Worm (Caenorhabditis elegans) whole organism, L1 larva: ENCODE measurements around the gene fkb-1.

Experiments
- C16A3.4 ChIP-seq: fragments of 150-350 bp; optimal IDR thresholded peaks from 2 replicates; lab custom pipeline; 2014; ENCODE audit warnings: missing biosample characterization, missing genetic modification characterization
- aha-1 ChIP-seq: fragments of 150-350 bp; optimal IDR thresholded peaks from 2 replicates; lab custom pipeline; 2014; ENCODE audit warnings: missing biosample characterization, missing genetic modification characterization
- alr-1 ChIP-seq: fragments of 200-800 bp; sonication (Bioruptor generic); optimal IDR thresholded peaks from 2 replicates; lab custom pipeline; 2018; ENCODE audit warnings: borderline replicate concordance, mild to moderate bottlenecking, missing genetic modification characterization, missing compliant biosample characterization
- aly-2 ChIP-seq: fragments of 150-350 bp; optimal IDR thresholded peaks from 2 replicates; lab custom pipeline; 2014; ENCODE audit warnings: missing biosample characterization, missing genetic modification characterization
- ama-1 ChIP-seq: fragments of 150-350 bp; optimal IDR thresholded peaks from 2 replicates; lab custom pipeline; 2014
- blmp-1 ChIP-seq: fragments of 150-350 bp; optimal IDR thresholded peaks from 2 replicates; lab custom pipeline; 2014; ENCODE audit warnings: missing biosample characterization, missing genetic modification characterization
- ceh-63 ChIP-seq: fragments of 200-800 bp; sonication (Bioruptor generic); optimal IDR thresholded peaks from 2 replicates; lab custom pipeline; 2018; ENCODE audit warnings: mild to moderate bottlenecking, missing genetic modification characterization, missing compliant biosample characterization
- ceh-8 ChIP-seq: fragments of 200-800 bp; sonication (Bioruptor generic); optimal IDR thresholded peaks from 2 replicates; lab custom pipeline; 2018; ENCODE audit warnings: mild to moderate bottlenecking, missing genetic modification characterization, moderate library complexity, missing compliant biosample characterization
- ceh-88 ChIP-seq: fragments of 200-800 bp; sonication (Bioruptor generic); IDR thresholded peaks from 2 replicates; pipeline ENCODE4 v1.3.6; 2022; ENCODE audit warnings: missing genetic modification characterization, missing compliant biosample characterization
- ces-1 ChIP-seq: fragments of 150-350 bp; optimal IDR thresholded peaks from 2 replicates; lab custom pipeline; 2014; ENCODE audit warnings: missing biosample characterization, missing genetic modification reagents, missing genetic modification characterization
- dpl-1 ChIP-seq, 3 experiments: fragments of 150-350 bp in 2 of 3; sonication (generic microtip) in 1 of 3; optimal IDR thresholded peaks; 2 replicates each; lab custom pipeline; 2014 to 2017; ENCODE audit warnings: missing biosample characterization in 3 of 3, missing genetic modification characterization in 3 of 3, missing genetic modification reagents in 3 of 3
- dsc-1 ChIP-seq: sonication (generic microtip); optimal IDR thresholded peaks from 2 replicates; lab custom pipeline; 2016; ENCODE audit warnings: mild to moderate bottlenecking, missing genetic modification characterization, missing compliant biosample characterization
- efl-1 ChIP-seq, 4 experiments: fragments of 150-350 bp; optimal IDR thresholded peaks in 3 of 4; peaks in 1 of 4; 1 replicate in 1 of 4; 2 replicates in 3 of 4; lab custom pipeline; 2014; ENCODE audit warnings: missing biosample characterization in 2 of 4, missing genetic modification characterization in 2 of 4, missing genetic modification reagents in 2 of 4
- egl-13 ChIP-seq: sonication (generic microtip); optimal IDR thresholded peaks from 2 replicates; lab custom pipeline; 2016; ENCODE audit warnings: missing genotype, missing genetic modification reagents, missing genetic modification characterization, missing compliant biosample characterization
- elt-3 ChIP-seq, 6 experiments: fragments of 150-350 bp in 1 of 6; sonication (generic microtip); optimal IDR thresholded peaks; 2 replicates each; lab custom pipeline; 2017 to 2018; ENCODE audit warnings: missing biosample characterization in 6 of 6, missing genetic modification characterization in 6 of 6, inconsistent platforms in 1 of 6
- ets-5 ChIP-seq: fragments of 200-800 bp; sonication (Bioruptor generic); IDR thresholded peaks from 2 replicates; pipeline ENCODE4 v1.3.6; 2022; ENCODE audit warnings: missing genetic modification characterization, missing compliant biosample characterization
- fkh-4 ChIP-seq: sonication (generic microtip); optimal IDR thresholded peaks from 2 replicates; lab custom pipeline; 2016; ENCODE audit warnings: missing compliant biosample characterization, missing genetic modification characterization, borderline replicate concordance
- fkh-8 ChIP-seq: sonication (generic microtip); optimal IDR thresholded peaks from 2 replicates; lab custom pipeline; 2016; ENCODE audit warnings: mild to moderate bottlenecking, missing genetic modification characterization, missing compliant biosample characterization
- fos-1 ChIP-seq: fragments of 150-350 bp; optimal IDR thresholded peaks from 2 replicates; lab custom pipeline; 2014; ENCODE audit warnings: missing biosample characterization, missing genetic modification characterization
- hlh-17 ChIP-seq: fragments of 200-800 bp; sonication (Bioruptor generic); optimal IDR thresholded peaks from 2 replicates; lab custom pipeline; 2018; ENCODE audit warnings: missing genetic modification characterization, mild to moderate bottlenecking, missing compliant biosample characterization, moderate library complexity, borderline replicate concordance
- hlh-4 ChIP-seq: sonication (generic microtip); optimal IDR thresholded peaks from 2 replicates; lab custom pipeline; 2016; ENCODE audit warnings: mild to moderate bottlenecking, missing genetic modification characterization, missing compliant biosample characterization
- hpl-2 ChIP-seq: fragments of 150-350 bp; optimal IDR thresholded peaks from 2 replicates; lab custom pipeline; 2014; ENCODE audit warnings: missing biosample characterization, missing genetic modification reagents, missing genetic modification characterization
- isw-1 ChIP-seq: fragments of 200-800 bp; sonication (Bioruptor generic); IDR thresholded peaks from 2 replicates; pipeline ENCODE4 v1.3.6; 2022; ENCODE audit warnings: missing genetic modification characterization, missing compliant biosample characterization
- jun-1 ChIP-seq: fragments of 150-350 bp; optimal IDR thresholded peaks from 2 replicates; lab custom pipeline; 2014; ENCODE audit warnings: missing biosample characterization, missing genetic modification reagents, missing genetic modification characterization
- lin-14 ChIP-seq: fragments of 200-800 bp; sonication (Bioruptor generic); optimal IDR thresholded peaks from 2 replicates; lab custom pipeline; 2018; ENCODE audit warnings: mild to moderate bottlenecking, missing genetic modification characterization, moderate library complexity, missing compliant biosample characterization
- lir-3 ChIP-seq: sonication (generic microtip); optimal IDR thresholded peaks from 2 replicates; lab custom pipeline; 2016; ENCODE audit warnings: mild to moderate bottlenecking, missing genetic modification characterization, moderate library complexity, missing compliant biosample characterization; ENCODE audit not compliant: poor library complexity
- lsy-2 ChIP-seq, 2 experiments: fragments of 150-350 bp; optimal IDR thresholded peaks; 2 replicates each; lab custom pipeline; 2014; ENCODE audit warnings: missing biosample characterization in 2 of 2, missing genetic modification characterization in 2 of 2
- mab-9 ChIP-seq: fragments of 200-800 bp; sonication (Bioruptor generic); IDR thresholded peaks from 2 replicates; pipeline ENCODE4 v1.3.6; 2022; ENCODE audit warnings: missing genetic modification reagents, missing genetic modification characterization, missing compliant biosample characterization
- mdl-1 ChIP-seq, 2 experiments: fragments of 150-350 bp; optimal IDR thresholded peaks; 2 replicates each; lab custom pipeline; 2014 to 2017; ENCODE audit warnings: missing biosample characterization in 2 of 2, missing genetic modification characterization in 2 of 2, inconsistent platforms in 1 of 2
- mef-2 ChIP-seq: fragments of 150-350 bp; optimal IDR thresholded peaks from 2 replicates; lab custom pipeline; 2014; ENCODE audit warnings: missing biosample characterization, missing genetic modification characterization
- mep-1 ChIP-seq: fragments of 150-350 bp; optimal IDR thresholded peaks from 2 replicates; lab custom pipeline; 2014; ENCODE audit warnings: missing biosample characterization, missing genetic modification characterization
- nhr-47 ChIP-seq: sonication (generic microtip); optimal IDR thresholded peaks from 2 replicates; lab custom pipeline; 2016; ENCODE audit warnings: mild to moderate bottlenecking, missing genetic modification characterization, moderate library complexity, missing compliant biosample characterization
- nhr-71 ChIP-seq: sonication (generic microtip); optimal IDR thresholded peaks from 2 replicates; lab custom pipeline; 2016; ENCODE audit warnings: mild to moderate bottlenecking, missing genetic modification characterization, moderate library complexity, missing compliant biosample characterization
- nhr-76 ChIP-seq: sonication (generic microtip); optimal IDR thresholded peaks from 2 replicates; lab custom pipeline; 2017; ENCODE audit warnings: missing biosample characterization, missing genetic modification characterization
- nhr-85 ChIP-seq: sonication (generic microtip); peaks from one replicate; lab custom pipeline; 2016; ENCODE audit warnings: missing genetic modification characterization, inconsistent platforms, missing compliant biosample characterization
- pax-3 ChIP-seq: fragments of 200-800 bp; sonication (Bioruptor generic); optimal IDR thresholded peaks from 2 replicates; lab custom pipeline; 2018; ENCODE audit warnings: mild to moderate bottlenecking, missing genetic modification characterization, moderate library complexity, missing compliant biosample characterization
- pqm-1 ChIP-seq: sonication (generic microtip); optimal IDR thresholded peaks from 3 replicates; lab custom pipeline; 2017; ENCODE audit warnings: missing biosample characterization, missing genetic modification characterization
- rnt-1 ChIP-seq: sonication (generic microtip); optimal IDR thresholded peaks from 2 replicates; lab custom pipeline; 2016; ENCODE audit warnings: mild to moderate bottlenecking, missing genetic modification characterization, moderate library complexity, missing compliant biosample characterization
- sox-4 ChIP-seq: sonication (generic microtip); optimal IDR thresholded peaks from 2 replicates; lab custom pipeline; 2016; ENCODE audit warnings: missing genetic modification characterization, missing compliant biosample characterization
- sptf-1 ChIP-seq: fragments of 150-350 bp; optimal IDR thresholded peaks from 2 replicates; lab custom pipeline; 2014; ENCODE audit warnings: missing biosample characterization, missing genetic modification characterization
- sup-37 ChIP-seq: fragments of 200-800 bp; sonication (Bioruptor generic); optimal IDR thresholded peaks from 2 replicates; lab custom pipeline; 2018; ENCODE audit warnings: mild to moderate bottlenecking, missing genetic modification characterization, missing compliant biosample characterization
- tlp-1 ChIP-seq: fragments of 150-350 bp; optimal IDR thresholded peaks from 2 replicates; lab custom pipeline; 2014; ENCODE audit warnings: missing biosample characterization, missing genetic modification characterization
- unc-130 ChIP-seq: fragments of 150-350 bp; optimal IDR thresholded peaks from 2 replicates; lab custom pipeline; 2017; ENCODE audit warnings: missing biosample characterization, missing genetic modification characterization, inconsistent platforms
- unc-30 ChIP-seq: sonication (generic microtip); optimal IDR thresholded peaks from 2 replicates; lab custom pipeline; 2017; ENCODE audit warnings: missing biosample characterization, missing genetic modification characterization
- unc-62 ChIP-seq: fragments of 150-350 bp; optimal IDR thresholded peaks from 2 replicates; lab custom pipeline; 2014; ENCODE audit warnings: missing biosample characterization, missing genetic modification reagents, missing genetic modification characterization
- xbp-1 ChIP-seq: sonication (generic microtip); optimal IDR thresholded peaks from 2 replicates; lab custom pipeline; 2016; ENCODE audit warnings: missing genetic modification characterization, missing compliant biosample characterization
- zag-1 ChIP-seq: fragments of 150-350 bp; optimal IDR thresholded peaks from 2 replicates; lab custom pipeline; 2014; ENCODE audit warnings: missing biosample characterization, missing genetic modification characterization
- zip-4 ChIP-seq: fragments of 200-800 bp; sonication (Bioruptor generic); optimal IDR thresholded peaks from 2 replicates; lab custom pipeline; 2018; ENCODE audit warnings: mild to moderate bottlenecking, missing genetic modification characterization, moderate library complexity, missing compliant biosample characterization

The fkb-1 gene

ce11 chrIV:11006383-11006782 lies 30.0 kb upstream of the fkb-1 start (continued):
- TF ChIP-seq mef-2 (tag; lab: Kevin White, UChicago) (no peak), aly-2 (tag; lab: Kevin White, UChicago) (no peak), sptf-1 (tag; lab: Kevin White, UChicago) (no peak), fkh-8 (tag; lab: Kevin White, UChicago) (peak; percentile 76)

- peak; percentile 9 for TF ChIP-seq blmp-1 (tag; lab: Kevin White, UChicago)
- TF ChIP-seq unc-130: no peak
- peak; percentile 29 for TF ChIP-seq fos-1 (tag; lab: Kevin White, UChicago)
- TF ChIP-seq nhr-47 (tag; lab: Kevin White, UChicago): no peak
- no peak for TF ChIP-seq hpl-2 (GFP tag; lab: Kevin White, UChicago)
- TF ChIP-seq lin-14 (GFP tag; lab: Kevin White, UChicago): peak; percentile 11
- TF ChIP-seq elt-3 (tag; optimal IDR thresholded peaks at IDR 0.05; lab: Kevin White, UChicago): peak in 1 of 6 experiments; percentile 30
These were observed 29.5 kb upstream of the fkb-1 start for ce11 chrIV:11006868-11007267.

ce11 chrIV:11008255-11008654 lies 28.1 kb upstream of the fkb-1 start:
- TF ChIP-seq efl-1 (optimal IDR thresholded peaks at IDR 0.05; lab: Kevin White, UChicago) (peak; percentile 19 to 22), efl-1 (GFP tag; optimal IDR thresholded peaks at IDR 0.05 in 1 of 2; lab: Kevin White, UChicago) (peak in 1 of 2 experiments; percentile 20), C16A3.4 (tag; lab: Kevin White, UChicago) (no peak), jun-1 (tag; lab: Kevin White, UChicago) (peak; percentile 43), mdl-1 (tag; optimal IDR thresholded peaks at IDR 0.05; lab: Kevin White, UChicago) (no peak), xbp-1 (tag; lab: Kevin White, UChicago) (peak; percentile 11), rnt-1 (tag; lab: Kevin White, UChicago) (peak; percentile 19), fos-1 (tag; lab: Kevin White, UChicago) (peak; percentile 76), nhr-85 (tag; lab: Kevin White, UChicago) (peak; percentile 88), unc-30 (tag; lab: Kevin White, UChicago) (no peak), zag-1 (tag; lab: Kevin White, UChicago) (no peak), pax-3 (tag; lab: Kevin White, UChicago) (no peak), lsy-2 (tag; optimal IDR thresholded peaks at IDR 0.05; lab: Kevin White, UChicago) (peak; percentile 5 to 52), hlh-17 (no peak), tlp-1 (no peak), dsc-1 (tag; lab: Kevin White, UChicago) (no peak), nhr-71 (tag; lab: Kevin White, UChicago) (peak; percentile 41), alr-1 (no peak), unc-62 (no peak), mep-1 (tag; lab: Kevin White, UChicago) (no peak), nhr-76 (tag; lab: Kevin White, UChicago) (no peak), hpl-2 (GFP tag; lab: Kevin White, UChicago) (no peak), mab-9 (no peak), ces-1 (GFP tag; lab: Kevin White, UChicago) (no peak), blmp-1 (tag; lab: Kevin White, UChicago) (peak; percentile 96), egl-13 (tag; lab: Kevin White, UChicago) (no peak), isw-1 (GFP tag; lab: Robert Waterston, UW) (no peak), lin-14 (GFP tag; lab: Kevin White, UChicago) (peak; percentile 78), lir-3 (tag; lab: Kevin White, UChicago) (no peak), ets-5 (no peak), hlh-4 (tag; lab: Kevin White, UChicago) (no peak), fkh-4 (no peak), pqm-1 (tag; lab: Kevin White, UChicago) (no peak), elt-3 (tag; optimal IDR thresholded peaks at IDR 0.05; lab: Kevin White, UChicago) (peak in 1 of 6 experiments; percentile 54), sox-4 (tag; lab: Kevin White, UChicago) (no peak), dpl-1 (GFP tag; optimal IDR thresholded peaks at IDR 0.05; lab: Kevin White, UChicago) (peak in 2 of 3 experiments; percentile 13 to 18), unc-130 (no peak), zip-4 (no peak), ama-1 (lab: Kevin White, UChicago) (no peak), ceh-63 (GFP tag; lab: Kevin White, UChicago) (no peak), ceh-8 (GFP tag; lab: Kevin White, UChicago) (no peak), aha-1 (no peak), sup-37 (no peak), ceh-88 (GFP tag; lab: Robert Waterston, UW) (no peak)
